Worm (Caenorhabditis elegans) whole organism, young adult: ENCODE measurements around the gene gly-5.

ENCODE experiments used
- B0336.3 ChIP-seq: fragments of 200-800 bp; sonication (Bioruptor generic); IDR thresholded peaks from 2 replicates; pipeline ENCODE4 v1.3.6; 2022; ENCODE audit warnings: missing genetic modification characterization, missing compliant biosample characterization
- D2030.7 ChIP-seq: fragments of 200-800 bp; sonication (Bioruptor generic); IDR thresholded peaks from 2 replicates; pipeline ENCODE4 v1.3.6; 2022; ENCODE audit warnings: missing genetic modification reagents, missing genetic modification characterization, missing compliant biosample characterization
- F10E7.11 ChIP-seq: sonication (generic microtip); optimal IDR thresholded peaks from 2 replicates; lab custom pipeline; 2017; ENCODE audit warnings: mild to moderate bottlenecking, missing genetic modification characterization, moderate library complexity, missing compliant biosample characterization
- F23B12.7 ChIP-seq: sonication (generic microtip); optimal IDR thresholded peaks from 2 replicates; lab custom pipeline; 2017; ENCODE audit warnings: missing genetic modification characterization, mild to moderate bottlenecking, missing compliant biosample characterization, antibody characterized with exemption, moderate library complexity; ENCODE audit not compliant: insufficient read depth
- F33H1.4 ChIP-seq: fragments of 200-800 bp; sonication (Bioruptor generic); IDR thresholded peaks from 2 replicates; pipeline ENCODE4 v1.3.6; 2022; ENCODE audit warnings: missing genetic modification reagents, missing genetic modification characterization, missing compliant biosample characterization
- F39B2.1 ChIP-seq: fragments of 200-800 bp; sonication (Bioruptor generic); IDR thresholded peaks from 2 replicates; pipeline ENCODE4 v1.3.6; 2022; ENCODE audit warnings: missing genetic modification reagents, missing genetic modification characterization, missing compliant biosample characterization
- K11D2.4 ChIP-seq: fragments of 200-800 bp; sonication (Bioruptor generic); IDR thresholded peaks from 2 replicates; pipeline ENCODE4 v1.3.6; 2022; ENCODE audit warnings: missing genetic modification reagents, missing genetic modification characterization, missing compliant biosample characterization
- Y56A3A.18 ChIP-seq: fragments of 200-800 bp; sonication (Bioruptor generic); IDR thresholded peaks from 2 replicates; pipeline ENCODE4 v1.3.6; 2022; ENCODE audit warnings: missing genetic modification reagents, missing genetic modification characterization, missing compliant biosample characterization
- Y95B8A.8 ChIP-seq: fragments of 200-800 bp; sonication (Bioruptor generic); IDR thresholded peaks from 2 replicates; pipeline ENCODE4 v1.3.6; 2022; ENCODE audit warnings: missing genetic modification reagents, missing genetic modification characterization, missing compliant biosample characterization
- ZK185.1 ChIP-seq: sonication (generic microtip); optimal IDR thresholded peaks from 2 replicates; lab custom pipeline; 2016; ENCODE audit warnings: mild to moderate bottlenecking, missing genetic modification characterization, missing compliant biosample characterization; ENCODE audit not compliant: poor library complexity, severe bottlenecking
- bed-2 ChIP-seq: fragments of 200-800 bp; sonication (Bioruptor generic); IDR thresholded peaks from 2 replicates; pipeline ENCODE4 v1.3.6; 2022; ENCODE audit warnings: missing genetic modification reagents, missing genetic modification characterization, missing compliant biosample characterization
- cebp-1 ChIP-seq, 2 experiments: fragments of 200-800 bp in 1 of 2; sonication (Bioruptor generic) in 1 of 2; sonication (generic microtip) in 1 of 2; IDR thresholded peaks in 1 of 2; optimal IDR thresholded peaks in 1 of 2; 2 replicates each; pipeline versions ENCODE4 v1.3.6 to Lab custom; 2017 to 2022; ENCODE audit warnings: missing compliant biosample characterization in 2 of 2, missing genetic modification characterization in 2 of 2, mild to moderate bottlenecking in 1 of 2, missing genetic modification reagents in 1 of 2, moderate library complexity in 1 of 2
- ceh-58 ChIP-seq: fragments of 200-800 bp; sonication (Bioruptor generic); IDR thresholded peaks from 2 replicates; pipeline ENCODE4 v1.3.6; 2022; ENCODE audit warnings: missing genetic modification characterization, missing compliant biosample characterization
- chd-7 ChIP-seq: sonication (generic microtip); optimal IDR thresholded peaks from 2 replicates; lab custom pipeline; 2016; ENCODE audit warnings: mild to moderate bottlenecking, missing genetic modification characterization, moderate library complexity, missing compliant biosample characterization
- die-1 ChIP-seq: sonication (generic microtip); optimal IDR thresholded peaks from 2 replicates; lab custom pipeline; 2016; ENCODE audit warnings: missing genotype, mild to moderate bottlenecking, missing genetic modification characterization, missing compliant biosample characterization
- dox-1 ChIP-seq: fragments of 200-800 bp; sonication (Bioruptor generic); IDR thresholded peaks from 2 replicates; pipeline ENCODE4 v1.3.6; 2022; ENCODE audit warnings: missing genetic modification reagents, missing genetic modification characterization, missing compliant biosample characterization
- dpff-1 ChIP-seq: sonication (generic microtip); optimal IDR thresholded peaks from 2 replicates; lab custom pipeline; 2017; ENCODE audit warnings: mild to moderate bottlenecking, missing genetic modification characterization, missing compliant biosample characterization
- dpl-1 ChIP-seq: fragments of 150-350 bp; optimal IDR thresholded peaks from 2 replicates; lab custom pipeline; 2014; ENCODE audit warnings: missing biosample characterization, missing genetic modification reagents, missing genetic modification characterization
- efl-1 ChIP-seq: fragments of 150-350 bp; optimal IDR thresholded peaks from 2 replicates; lab custom pipeline; 2014; ENCODE audit warnings: missing biosample characterization, missing genetic modification reagents, missing genetic modification characterization
- egl-44 ChIP-seq: fragments of 200-800 bp; sonication (Bioruptor generic); IDR thresholded peaks from 2 replicates; pipeline ENCODE4 v1.3.6; 2022; ENCODE audit warnings: missing genetic modification reagents, missing genetic modification characterization, missing compliant biosample characterization
- hlh-26 ChIP-seq: fragments of 200-800 bp; sonication (Bioruptor generic); conservative IDR thresholded peaks from 2 replicates; pipeline ENCODE4 v1.3.6; 2022; ENCODE audit warnings: missing genetic modification reagents, missing genetic modification characterization, missing compliant biosample characterization
- hmg-1.2 ChIP-seq: fragments of 200-800 bp; sonication (Bioruptor generic); IDR thresholded peaks from 2 replicates; pipeline ENCODE4 v1.3.6; 2022; ENCODE audit warnings: missing genetic modification reagents, missing genetic modification characterization, missing compliant biosample characterization
- lin-26 ChIP-seq: fragments of 200-800 bp; sonication (Bioruptor generic); IDR thresholded peaks from 2 replicates; pipeline ENCODE4 v1.3.6; 2022; ENCODE audit warnings: missing genetic modification reagents, missing genetic modification characterization, missing compliant biosample characterization
- lin-40 ChIP-seq: sonication (generic microtip); optimal IDR thresholded peaks from 2 replicates; lab custom pipeline; 2016; ENCODE audit warnings: missing genetic modification characterization, mild to moderate bottlenecking, missing compliant biosample characterization, missing genotype, missing genetic modification reagents
- lsl-1 ChIP-seq: fragments of 200-800 bp; sonication (Bioruptor generic); optimal IDR thresholded peaks from 2 replicates; lab custom pipeline; 2018; ENCODE audit warnings: mild to moderate bottlenecking, missing genetic modification characterization, moderate library complexity, missing compliant biosample characterization
- madf-10 ChIP-seq: sonication (generic microtip); optimal IDR thresholded peaks from 2 replicates; lab custom pipeline; 2016; ENCODE audit warnings: mild to moderate bottlenecking, missing genetic modification characterization, missing compliant biosample characterization
- madf-6 ChIP-seq: fragments of 200-800 bp; sonication (Bioruptor generic); IDR thresholded peaks from 2 replicates; pipeline ENCODE4 v1.3.6; 2022; ENCODE audit warnings: missing genetic modification reagents, missing genetic modification characterization, missing compliant biosample characterization
- nfya-1 ChIP-seq: sonication (generic microtip); optimal IDR thresholded peaks from 2 replicates; lab custom pipeline; 2017; ENCODE audit warnings: antibody characterized with exemption, missing compliant biosample characterization, missing genetic modification characterization, borderline replicate concordance; ENCODE audit not compliant: insufficient read depth
- nhr-27 ChIP-seq: fragments of 200-800 bp; sonication (Bioruptor generic); optimal IDR thresholded peaks from 2 replicates; lab custom pipeline; 2018; ENCODE audit warnings: mild to moderate bottlenecking, missing genetic modification characterization, moderate library complexity, missing compliant biosample characterization
- nhr-80 ChIP-seq: sonication (generic microtip); optimal IDR thresholded peaks from 2 replicates; lab custom pipeline; 2016; ENCODE audit warnings: missing genetic modification characterization, missing compliant biosample characterization
- pbrm-1 ChIP-seq: fragments of 200-800 bp; sonication (Bioruptor generic); IDR thresholded peaks from 2 replicates; pipeline ENCODE4 v1.3.6; 2022; ENCODE audit warnings: missing genetic modification reagents, missing genetic modification characterization, missing compliant biosample characterization
- rcor-1 ChIP-seq: fragments of 200-800 bp; sonication (Bioruptor generic); IDR thresholded peaks from 2 replicates; pipeline ENCODE4 v1.3.6; 2022; ENCODE audit warnings: missing genetic modification reagents, missing genetic modification characterization, missing compliant biosample characterization
- sea-2 ChIP-seq: fragments of 200-800 bp; sonication (Bioruptor generic); IDR thresholded peaks from 2 replicates; pipeline ENCODE4 v1.3.6; 2022; ENCODE audit warnings: missing genetic modification characterization, missing compliant biosample characterization
- tbx-9 ChIP-seq: sonication (generic microtip); optimal IDR thresholded peaks from 2 replicates; lab custom pipeline; 2016; ENCODE audit warnings: borderline replicate concordance, missing genetic modification characterization, inconsistent platforms, missing compliant biosample characterization
- unc-130 ChIP-seq: sonication (generic microtip); optimal IDR thresholded peaks from 2 replicates; lab custom pipeline; 2016; ENCODE audit warnings: missing genetic modification reagents, missing genetic modification characterization, missing compliant biosample characterization

Gene gly-5

DNA sequence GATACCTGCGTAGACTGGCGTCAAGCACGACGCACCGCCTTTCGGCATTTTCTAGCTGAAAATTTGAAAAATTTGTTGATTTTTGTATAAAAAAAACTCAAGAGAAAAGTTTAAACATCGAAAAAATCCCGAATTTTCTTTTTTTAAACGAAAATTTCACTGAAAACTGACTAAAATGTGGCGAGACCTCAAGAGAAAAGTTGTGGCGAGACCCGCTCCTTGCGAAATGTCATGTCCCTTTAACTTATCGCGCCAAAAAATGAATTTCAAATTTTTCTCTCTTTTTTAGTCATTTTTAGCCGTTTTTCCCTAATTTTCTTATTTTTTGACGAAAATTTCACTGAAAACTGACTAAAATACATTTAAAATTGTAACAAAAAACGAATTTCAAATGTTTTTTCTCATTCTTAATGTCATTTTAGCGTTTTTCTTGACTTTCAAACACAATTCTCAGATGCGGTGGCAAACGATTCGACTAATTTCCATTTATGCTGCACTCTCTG, 17.7 kb upstream of the gly-5 start, which contains the start of the genes snpc-1.2 and Y39E4B.5 (continued):
- TF ChIP-seq dox-1 (no peak), efl-1 (peak; percentile 71), pbrm-1 (GFP tag; lab: Robert Waterston, UW) (no peak), Y95B8A.8 (no peak), hlh-26 (GFP tag; lab: Robert Waterston, UW) (no peak), Y56A3A.18 (GFP tag; lab: Robert Waterston, UW) (no peak), unc-130 (GFP tag; lab: Kevin White, UChicago) (no peak), dpl-1 (GFP tag; lab: Kevin White, UChicago) (peak; percentile 43), bed-2 (GFP tag; lab: Robert Waterston, UW) (no peak), egl-44 (GFP tag; lab: Robert Waterston, UW) (no peak), sea-2 (GFP tag; lab: Robert Waterston, UW) (no peak), cebp-1 (GFP tag; IDR thresholded peaks at IDR 0.05; lab: Robert Waterston, UW) (no peak), cebp-1 (tag; optimal IDR thresholded peaks at IDR 0.05; lab: Kevin White, UChicago) (no peak), tbx-9 (tag; lab: Kevin White, UChicago) (no peak), die-1 (tag; lab: Kevin White, UChicago) (no peak), F39B2.1 (GFP tag; lab: Robert Waterston, UW) (no peak), ceh-58 (GFP tag; lab: Robert Waterston, UW) (no peak), chd-7 (tag; lab: Kevin White, UChicago) (no peak)

ce11 chrIII:13173687-13174086, 13.5 kb upstream of the gly-5 start:
- TF ChIP-seq lsl-1 (GFP tag; lab: Kevin White, UChicago), result peak; percentile 89
- no peak for TF ChIP-seq lin-26
- no peak for TF ChIP-seq dpff-1
- TF ChIP-seq madf-6 (GFP tag; lab: Robert Waterston, UW), result peak; percentile 66
- 0 out of 2 replicates have a peak, but pooled peaks have one; percentile 12 for TF ChIP-seq D2030.7
- no peak for TF ChIP-seq dpl-1 (GFP tag; lab: Kevin White, UChicago)
- TF ChIP-seq F33H1.4 (GFP tag; lab: Robert Waterston, UW), result peak; percentile 53
- no peak for TF ChIP-seq rcor-1 (GFP tag; lab: Robert Waterston, UW)
- no peak for TF ChIP-seq F23B12.7 (tag; lab: Kevin White, UChicago)
- no peak for TF ChIP-seq nfya-1 (tag; lab: Kevin White, UChicago)
- no peak for TF ChIP-seq nhr-27 (tag; lab: Kevin White, UChicago)
- TF ChIP-seq madf-10 (tag; lab: Kevin White, UChicago), result no peak
- no peak for TF ChIP-seq pbrm-1 (GFP tag; lab: Robert Waterston, UW)
- TF ChIP-seq, all 124 proteins: peak for 4

- TF ChIP-seq pbrm-1 (GFP tag; lab: Robert Waterston, UW) (no peak), K11D2.4 (no peak), F10E7.11 (tag; lab: Kevin White, UChicago) (no peak), B0336.3 (GFP tag; lab: Robert Waterston, UW) (no peak)
These were observed 10.3 kb upstream of the gly-5 start for ce11 chrIII:13176876-13177275.

DNA sequence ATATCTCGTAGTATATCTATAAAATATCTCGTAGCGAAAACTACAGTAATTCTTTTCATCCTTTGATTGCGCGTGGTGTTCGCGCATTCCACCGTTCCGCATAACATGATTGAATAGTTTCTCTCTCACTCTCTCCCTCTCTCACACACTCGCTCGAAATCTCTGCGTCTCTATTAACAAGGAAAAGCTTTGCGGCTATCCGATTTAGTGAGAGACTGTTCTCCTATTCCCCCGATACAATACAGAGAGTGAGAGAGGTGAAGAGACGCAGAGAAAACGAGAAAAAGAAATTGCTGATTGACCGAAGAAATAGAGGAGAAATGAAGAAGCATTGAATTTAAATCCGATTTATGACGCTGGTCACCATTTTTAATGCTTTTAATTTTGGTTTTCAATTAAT, 5.2 kb upstream of the gly-5 start:
- TF ChIP-seq cebp-1 (GFP tag; IDR thresholded peaks at IDR 0.05; lab: Robert Waterston, UW), result no peak
- peak; percentile 15 for TF ChIP-seq cebp-1 (tag; optimal IDR thresholded peaks at IDR 0.05; lab: Kevin White, UChicago)
- no peak for TF ChIP-seq chd-7 (tag; lab: Kevin White, UChicago)
- TF ChIP-seq hmg-1.2 (GFP tag; lab: Robert Waterston, UW), result peak; percentile 70
- TF ChIP-seq nhr-80 (tag; lab: Kevin White, UChicago), result peak; percentile 9
- TF ChIP-seq ZK185.1 (tag; lab: Kevin White, UChicago), result peak; percentile 10
- peak; percentile 5 for TF ChIP-seq lin-40 (tag; lab: Kevin White, UChicago)
